Worm (Caenorhabditis elegans): ENCODE results near the gene hxk-3.
"Not testable (repeated sequence)": the region's sequence is repeated elsewhere in the genome, so short reads cannot be mapped to it uniquely, and the experiment has no call there.

The hxk-3 gene

DNA sequence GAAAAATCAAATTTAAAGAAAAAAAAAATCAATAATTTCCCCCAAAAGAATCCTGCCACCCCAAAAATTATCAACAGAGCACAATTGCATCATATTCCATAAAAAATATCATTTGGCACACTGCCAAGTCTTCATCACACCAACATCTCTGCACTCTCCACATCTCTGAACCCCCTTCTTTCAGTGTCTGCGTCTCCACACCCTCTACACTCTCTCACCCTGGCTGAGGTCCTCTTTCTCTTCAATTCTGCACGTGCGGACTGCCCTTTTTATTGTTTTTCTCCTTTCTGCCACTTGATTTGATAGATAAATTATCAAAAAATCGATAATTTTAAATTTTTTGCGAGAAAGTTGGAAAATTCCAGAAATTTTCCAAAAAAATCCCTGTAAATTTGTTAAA lies at the start of gene hxk-3 (continued):
- TF ChIP-seq ceh-100 (GFP tag; IDR thresholded peaks at IDR 0.05) (no peak), sea-2 (GFP tag; IDR thresholded peaks at IDR 0.05) (no peak), mcd-1 (GFP tag; IDR thresholded peaks at IDR 0.05) (peak; percentile 65), zfh-2 (GFP tag; conservative IDR thresholded peaks at IDR 0.05) (no peak; the same call in 1 of the 2 replicates), hlh-12 (tag; optimal IDR thresholded peaks at IDR 0.05) (no peak), nfya-2 (GFP tag; IDR thresholded peaks at IDR 0.05) (no peak), fkh-3 (tag; optimal IDR thresholded peaks at IDR 0.05) (no peak), hlh-26 (GFP tag; conservative IDR thresholded peaks at IDR 0.05) (no peak), hmg-1.2 (GFP tag; IDR thresholded peaks at IDR 0.05) (peak; percentile 97), ccch-3 (GFP tag; optimal IDR thresholded peaks at IDR 0.05) (no peak), xnd-1 (tag; optimal IDR thresholded peaks at IDR 0.05) (no peak), Y95B8A.8 (GFP tag; IDR thresholded peaks at IDR 0.05) (no peak), lin-26 (GFP tag; IDR thresholded peaks at IDR 0.05) (no peak), lir-1 (GFP tag; conservative IDR thresholded peaks at IDR 0.05) (no peak), hsf-1 (GFP tag; IDR thresholded peaks at IDR 0.05) (no peak), tlf-1 (GFP tag; optimal IDR thresholded peaks at IDR 0.05) (no peak), K12H6.12 (tag; optimal IDR thresholded peaks at IDR 0.05) (peak; percentile 33), B0035.1 (tag; optimal IDR thresholded peaks at IDR 0.05) (no peak), lin-40 (tag; optimal IDR thresholded peaks at IDR 0.05) (peak; percentile 34), attf-3 (GFP tag; conservative IDR thresholded peaks at IDR 0.05) (no peak), repo-1 (tag; optimal IDR thresholded peaks at IDR 0.05) (no peak), mel-28 (tag; optimal IDR thresholded peaks at IDR 0.05; ENCODE audit: borderline replicate concordance) (no peak), F33H1.4 (GFP tag; IDR thresholded peaks at IDR 0.05) (no peak), snpc-4 (GFP tag; optimal IDR thresholded peaks at IDR 0.05) (no peak), snpc-4 (tag; optimal IDR thresholded peaks at IDR 0.05) (peak in 1 of 4 experiments; percentile 24), aptf-2 (GFP tag; conservative IDR thresholded peaks at IDR 0.05) (no peak), ama-1 (optimal IDR thresholded peaks at IDR 0.05) (no peak), ama-1 (GFP tag; optimal IDR thresholded peaks at IDR 0.05) (no peak)

DNA sequence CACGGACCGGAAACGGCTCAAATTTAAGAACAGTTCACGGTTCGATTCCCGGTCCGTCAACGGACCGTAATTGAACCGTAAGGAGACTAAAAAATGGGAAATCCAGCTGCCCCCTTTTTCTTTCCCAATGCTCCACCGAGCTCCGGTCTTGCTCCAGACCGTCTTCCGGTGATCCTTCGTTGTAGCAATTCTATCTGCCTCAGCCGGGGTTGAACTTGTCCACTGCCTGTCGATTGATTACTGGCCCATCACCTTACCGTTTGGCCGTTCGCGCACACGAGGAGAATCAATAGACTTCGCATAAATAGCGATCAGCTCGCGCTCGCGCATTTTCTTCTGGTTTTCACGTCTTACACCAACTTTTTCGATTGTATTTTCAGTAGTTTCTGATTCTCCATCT lies 48.9 kb upstream of the hxk-3 start:
- peak; percentile 69 for TF ChIP-seq egl-44 (GFP tag; IDR thresholded peaks at IDR 0.05)
- TF ChIP-seq madf-6 (GFP tag; IDR thresholded peaks at IDR 0.05), result peak; percentile 42; the same call in 1 of the 2 replicates
- not testable (repeated sequence) for TF ChIP-seq rpc-1 (optimal IDR thresholded peaks at IDR 0.05)
- peak; percentile 21 for TF ChIP-seq rpc-1 (tag; optimal IDR thresholded peaks at IDR 0.05)
- TF ChIP-seq mcd-1 (GFP tag; IDR thresholded peaks at IDR 0.05), result peak; percentile 27; the same call in 1 of the 2 replicates
- peak; percentile 29; the same call in 1 of the 2 replicates for TF ChIP-seq hmg-1.2 (GFP tag; IDR thresholded peaks at IDR 0.05)
- TF ChIP-seq pbrm-1 (GFP tag; IDR thresholded peaks at IDR 0.05), result 0 out of 2 replicates have a peak, but pooled peaks have one; percentile 31
- peak; percentile 79 for TF ChIP-seq lin-26 (GFP tag; IDR thresholded peaks at IDR 0.05)

DNA sequence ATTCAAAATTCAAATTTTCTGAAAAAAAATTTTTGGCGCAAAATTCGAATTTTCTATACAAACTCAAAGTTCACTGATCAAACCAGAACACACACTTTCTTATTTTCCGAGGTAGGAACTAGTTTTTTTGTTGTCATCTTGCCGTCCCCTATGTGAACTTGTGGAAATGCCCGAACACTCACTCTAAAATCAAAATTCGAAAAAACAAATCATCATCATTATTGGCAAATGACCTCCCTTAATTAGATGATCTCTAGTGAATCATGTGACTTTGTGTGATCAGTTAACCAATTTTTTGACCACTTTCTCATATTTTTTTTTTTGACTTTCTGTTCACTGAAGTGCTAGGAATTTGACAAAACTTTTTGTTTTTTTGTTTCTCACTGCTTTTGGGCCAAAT lies 44.9 kb upstream of the hxk-3 start:
- TF ChIP-seq F52B5.7 (tag; optimal IDR thresholded peaks at IDR 0.05) (no peak), ztf-26 (tag; optimal IDR thresholded peaks at IDR 0.05) (peak; percentile 12), ceh-100 (GFP tag; IDR thresholded peaks at IDR 0.05) (no peak), madf-8 (GFP tag; conservative IDR thresholded peaks at IDR 0.05) (no peak), sptf-2 (GFP tag; optimal IDR thresholded peaks at IDR 0.05) (no peak), ceh-27 (GFP tag; optimal IDR thresholded peaks at IDR 0.05) (no peak), ceh-79 (tag; optimal IDR thresholded peaks at IDR 0.05) (no peak), nhr-120 (GFP tag; IDR thresholded peaks at IDR 0.05) (no peak), madf-10 (tag; optimal IDR thresholded peaks at IDR 0.05) (no peak)

Data from whole organism, young adult.